Worm (Caenorhabditis elegans) whole organism, young adult: ENCODE data around the gene ifas-1.

Experiments
- B0019.2 ChIP-seq: fragments of 200-800 bp; sonication (Bioruptor generic); conservative IDR thresholded peaks from 2 replicates; pipeline ENCODE4 v1.3.6; 2022; ENCODE audit warnings: missing genetic modification reagents, missing genetic modification characterization, missing compliant biosample characterization
- B0336.3 ChIP-seq: fragments of 200-800 bp; sonication (Bioruptor generic); IDR thresholded peaks from 2 replicates; pipeline ENCODE4 v1.3.6; 2022; ENCODE audit warnings: missing genetic modification characterization, missing compliant biosample characterization
- F23B12.7 ChIP-seq: sonication (generic microtip); optimal IDR thresholded peaks from 2 replicates; lab custom pipeline; 2017; ENCODE audit warnings: missing genetic modification characterization, mild to moderate bottlenecking, missing compliant biosample characterization, antibody characterized with exemption, moderate library complexity; ENCODE audit not compliant: insufficient read depth
- F52B5.7 ChIP-seq: sonication (generic microtip); optimal IDR thresholded peaks from 2 replicates; lab custom pipeline; 2016; ENCODE audit warnings: mild to moderate bottlenecking, missing genetic modification characterization, missing compliant biosample characterization
- F57A8.1 ChIP-seq: fragments of 200-800 bp; sonication (Bioruptor generic); optimal IDR thresholded peaks from 2 replicates; lab custom pipeline; 2018; ENCODE audit warnings: mild to moderate bottlenecking, missing genetic modification characterization, moderate library complexity, missing compliant biosample characterization
- F57C9.4 ChIP-seq: sonication (generic microtip); optimal IDR thresholded peaks from 2 replicates; lab custom pipeline; 2017; ENCODE audit warnings: mild to moderate bottlenecking, missing genetic modification characterization, missing compliant biosample characterization
- K12H6.12 ChIP-seq: fragments of 200-800 bp; sonication (Bioruptor generic); optimal IDR thresholded peaks from 2 replicates; lab custom pipeline; 2018; ENCODE audit warnings: mild to moderate bottlenecking, missing genetic modification characterization, missing compliant biosample characterization
- T07F8.4 ChIP-seq: sonication (generic microtip); optimal IDR thresholded peaks from 2 replicates; lab custom pipeline; 2016; ENCODE audit warnings: mild to moderate bottlenecking, missing genetic modification characterization, moderate library complexity, missing compliant biosample characterization
- Y79H2A.3 ChIP-seq: fragments of 200-800 bp; sonication (Bioruptor generic); conservative IDR thresholded peaks from 2 replicates; pipeline ENCODE4 v1.3.6; 2022; ENCODE audit warnings: missing genetic modification reagents, missing genetic modification characterization, missing compliant biosample characterization
- aptf-3 ChIP-seq: fragments of 200-800 bp; sonication (Bioruptor generic); IDR thresholded peaks from 2 replicates; pipeline ENCODE4 v1.3.6; 2022; ENCODE audit warnings: missing genetic modification characterization, missing compliant biosample characterization
- bed-1 ChIP-seq: fragments of 200-800 bp; sonication (Bioruptor generic); IDR thresholded peaks from 2 replicates; pipeline ENCODE4 v1.3.6; 2022; ENCODE audit warnings: missing genetic modification reagents, missing genetic modification characterization, missing compliant biosample characterization
- ceh-100 ChIP-seq: fragments of 200-800 bp; sonication (Bioruptor generic); IDR thresholded peaks from 2 replicates; pipeline ENCODE4 v1.3.6; 2022; ENCODE audit warnings: missing genetic modification reagents, missing genetic modification characterization, missing compliant biosample characterization
- ceh-40 ChIP-seq: fragments of 200-800 bp; sonication (Bioruptor generic); IDR thresholded peaks from 2 replicates; pipeline ENCODE4 v1.3.6; 2022; ENCODE audit warnings: missing genetic modification characterization, missing compliant biosample characterization
- die-1 ChIP-seq: sonication (generic microtip); optimal IDR thresholded peaks from 2 replicates; lab custom pipeline; 2016; ENCODE audit warnings: missing genotype, mild to moderate bottlenecking, missing genetic modification characterization, missing compliant biosample characterization
- dox-1 ChIP-seq: fragments of 200-800 bp; sonication (Bioruptor generic); IDR thresholded peaks from 2 replicates; pipeline ENCODE4 v1.3.6; 2022; ENCODE audit warnings: missing genetic modification reagents, missing genetic modification characterization, missing compliant biosample characterization
- dpl-1 ChIP-seq: fragments of 150-350 bp; optimal IDR thresholded peaks from 2 replicates; lab custom pipeline; 2014; ENCODE audit warnings: missing biosample characterization, missing genetic modification reagents, missing genetic modification characterization
- efl-1 ChIP-seq: fragments of 150-350 bp; optimal IDR thresholded peaks from 2 replicates; lab custom pipeline; 2014; ENCODE audit warnings: missing biosample characterization, missing genetic modification reagents, missing genetic modification characterization
- ets-4 ChIP-seq: fragments of 200-800 bp; sonication (Bioruptor generic); optimal IDR thresholded peaks from 2 replicates; lab custom pipeline; 2018; ENCODE audit warnings: mild to moderate bottlenecking, missing genetic modification characterization, missing compliant biosample characterization
- fkh-3 ChIP-seq: sonication (generic microtip); optimal IDR thresholded peaks from 2 replicates; lab custom pipeline; 2016; ENCODE audit warnings: mild to moderate bottlenecking, missing genetic modification characterization, missing compliant biosample characterization
- hmg-1.2 ChIP-seq: fragments of 200-800 bp; sonication (Bioruptor generic); IDR thresholded peaks from 2 replicates; pipeline ENCODE4 v1.3.6; 2022; ENCODE audit warnings: missing genetic modification reagents, missing genetic modification characterization, missing compliant biosample characterization
- hmg-20 ChIP-seq: fragments of 200-800 bp; sonication (Bioruptor generic); IDR thresholded peaks from 2 replicates; pipeline ENCODE4 v1.3.6; 2022; ENCODE audit warnings: missing genetic modification reagents, missing genetic modification characterization, missing compliant biosample characterization
- hrde-1 ChIP-seq: sonication (generic microtip); optimal IDR thresholded peaks from 2 replicates; lab custom pipeline; 2016; ENCODE audit warnings: missing genetic modification characterization, mild to moderate bottlenecking, missing compliant biosample characterization, moderate library complexity, missing genotype, missing genetic modification reagents, borderline replicate concordance
- let-607 ChIP-seq, 2 experiments: fragments of 200-800 bp in 1 of 2; sonication (Bioruptor generic) in 1 of 2; sonication (generic microtip) in 1 of 2; optimal IDR thresholded peaks; 2 replicates each; lab custom pipeline; 2016 to 2018; ENCODE audit warnings: mild to moderate bottlenecking in 2 of 2, missing compliant biosample characterization in 2 of 2, missing genetic modification characterization in 2 of 2, moderate library complexity in 2 of 2, missing genotype in 1 of 2
- lin-35 ChIP-seq, 3 experiments: fragments of 150-350 bp in 2 of 3; sonication (generic microtip) in 1 of 3; optimal IDR thresholded peaks; 2 replicates each; lab custom pipeline; 2014 to 2018; ENCODE audit warnings: missing biosample characterization in 3 of 3, missing genetic modification characterization in 3 of 3, missing genetic modification reagents in 3 of 3
- lin-54 ChIP-seq: fragments of 200-800 bp; sonication (Bioruptor generic); optimal IDR thresholded peaks from 2 replicates; lab custom pipeline; 2018; ENCODE audit warnings: mild to moderate bottlenecking, missing genetic modification characterization, missing compliant biosample characterization
- lir-1 ChIP-seq: fragments of 200-800 bp; sonication (Bioruptor generic); conservative IDR thresholded peaks from 2 replicates; pipeline ENCODE4 v1.3.6; 2022; ENCODE audit warnings: missing genetic modification reagents, missing genetic modification characterization, missing compliant biosample characterization
- lsl-1 ChIP-seq: fragments of 200-800 bp; sonication (Bioruptor generic); optimal IDR thresholded peaks from 2 replicates; lab custom pipeline; 2018; ENCODE audit warnings: mild to moderate bottlenecking, missing genetic modification characterization, moderate library complexity, missing compliant biosample characterization
- madf-10 ChIP-seq: sonication (generic microtip); optimal IDR thresholded peaks from 2 replicates; lab custom pipeline; 2016; ENCODE audit warnings: mild to moderate bottlenecking, missing genetic modification characterization, missing compliant biosample characterization
- madf-6 ChIP-seq: fragments of 200-800 bp; sonication (Bioruptor generic); IDR thresholded peaks from 2 replicates; pipeline ENCODE4 v1.3.6; 2022; ENCODE audit warnings: missing genetic modification reagents, missing genetic modification characterization, missing compliant biosample characterization
- madf-8 ChIP-seq: fragments of 200-800 bp; sonication (Bioruptor generic); conservative IDR thresholded peaks from 2 replicates; pipeline ENCODE4 v1.3.6; 2022; ENCODE audit warnings: missing genetic modification reagents, missing genetic modification characterization, missing compliant biosample characterization
- nfya-1 ChIP-seq: sonication (generic microtip); optimal IDR thresholded peaks from 2 replicates; lab custom pipeline; 2017; ENCODE audit warnings: antibody characterized with exemption, missing compliant biosample characterization, missing genetic modification characterization, borderline replicate concordance; ENCODE audit not compliant: insufficient read depth
- nhr-179 ChIP-seq: sonication (generic microtip); optimal IDR thresholded peaks from 2 replicates; lab custom pipeline; 2016; ENCODE audit warnings: mild to moderate bottlenecking, missing genetic modification characterization, missing compliant biosample characterization
- nhr-80 ChIP-seq: sonication (generic microtip); optimal IDR thresholded peaks from 2 replicates; lab custom pipeline; 2016; ENCODE audit warnings: missing genetic modification characterization, missing compliant biosample characterization
- nhr-90 ChIP-seq: sonication (generic microtip); optimal IDR thresholded peaks from 2 replicates; lab custom pipeline; 2016; ENCODE audit warnings: missing genotype, mild to moderate bottlenecking, missing genetic modification characterization, missing compliant biosample characterization
- rcor-1 ChIP-seq: fragments of 200-800 bp; sonication (Bioruptor generic); IDR thresholded peaks from 2 replicates; pipeline ENCODE4 v1.3.6; 2022; ENCODE audit warnings: missing genetic modification reagents, missing genetic modification characterization, missing compliant biosample characterization
- rec-8 ChIP-seq, 2 experiments: sonication (generic microtip); optimal IDR thresholded peaks; 2 replicates each; lab custom pipeline; 2016; ENCODE audit warnings: mild to moderate bottlenecking in 2 of 2, missing genetic modification characterization in 2 of 2, missing genetic modification reagents in 2 of 2, missing genotype in 2 of 2, missing biosample characterization in 1 of 2, missing compliant biosample characterization in 1 of 2, moderate library complexity in 1 of 2
- repo-1 ChIP-seq: sonication (generic microtip); optimal IDR thresholded peaks from 2 replicates; lab custom pipeline; 2017; ENCODE audit warnings: mild to moderate bottlenecking, missing genetic modification characterization, missing compliant biosample characterization
- rpc-1 ChIP-seq, 2 experiments: fragments of 150-350 bp in 1 of 2; sonication (generic microtip) in 1 of 2; optimal IDR thresholded peaks; 2 replicates each; lab custom pipeline; 2014 to 2018; ENCODE audit warnings: missing biosample characterization in 1 of 2, missing genetic modification characterization in 1 of 2, missing genetic modification reagents in 1 of 2, missing genotype in 1 of 2
- snpc-1.3 ChIP-seq: sonication (generic microtip); optimal IDR thresholded peaks from 2 replicates; lab custom pipeline; 2017; ENCODE audit warnings: missing genetic modification characterization, mild to moderate bottlenecking, missing compliant biosample characterization, antibody characterized with exemption, moderate library complexity, missing genotype, missing genetic modification reagents; ENCODE audit not compliant: insufficient read depth
- snpc-3.4 ChIP-seq: sonication (generic microtip); optimal IDR thresholded peaks from 2 replicates; lab custom pipeline; 2017; ENCODE audit warnings: missing genetic modification characterization, mild to moderate bottlenecking, missing compliant biosample characterization, antibody characterized with exemption, moderate library complexity, missing genotype, missing genetic modification reagents
- snpc-4 ChIP-seq, 5 experiments: fragments of 150-350 bp in 1 of 5; sonication (generic microtip) in 4 of 5; optimal IDR thresholded peaks; 2 replicates each; lab custom pipeline; 2014 to 2018; ENCODE audit warnings: missing genetic modification characterization in 5 of 5, missing biosample characterization in 3 of 5, antibody characterized with exemption in 2 of 5, mild to moderate bottlenecking in 2 of 5, missing compliant biosample characterization in 2 of 5, missing genotype in 2 of 5, moderate library complexity in 2 of 5, missing genetic modification reagents in 1 of 5
- somi-1 ChIP-seq: fragments of 200-800 bp; sonication (Bioruptor generic); optimal IDR thresholded peaks from 2 replicates; lab custom pipeline; 2018; ENCODE audit warnings: mild to moderate bottlenecking, missing genetic modification characterization, missing compliant biosample characterization
- tbp1 ChIP-seq: fragments of 200-800 bp; sonication (Bioruptor generic); optimal IDR thresholded peaks from 2 replicates; lab custom pipeline; 2018; ENCODE audit warnings: mild to moderate bottlenecking, missing genetic modification characterization, missing compliant biosample characterization
- tbx-9 ChIP-seq: sonication (generic microtip); optimal IDR thresholded peaks from 2 replicates; lab custom pipeline; 2016; ENCODE audit warnings: borderline replicate concordance, missing genetic modification characterization, inconsistent platforms, missing compliant biosample characterization
- zfh-2 ChIP-seq: fragments of 200-800 bp; sonication (Bioruptor generic); conservative IDR thresholded peaks from 2 replicates; pipeline ENCODE4 v1.3.6; 2022; ENCODE audit warnings: missing genetic modification reagents, missing genetic modification characterization, missing compliant biosample characterization
- ztf-28 ChIP-seq: fragments of 200-800 bp; sonication (Bioruptor generic); IDR thresholded peaks from 2 replicates; pipeline ENCODE4 v1.3.6; 2022; ENCODE audit warnings: missing genetic modification reagents, missing genetic modification characterization, missing compliant biosample characterization

The ifas-1 gene

ce11 chrII:3682770-3683234 is 5.7 kb downstream of the ifas-1 start, which contains the start of gene F19B10.1 (continued):
- TF ChIP-seq hmg-20 (GFP tag; lab: Robert Waterston, UW), result no peak
- no peak for TF ChIP-seq hrde-1 (tag; lab: Kevin White, UChicago)
- no peak for TF ChIP-seq rec-8 (tag; optimal IDR thresholded peaks at IDR 0.05; lab: Kevin White, UChicago)
- TF ChIP-seq B0336.3, result no peak
- TF ChIP-seq snpc-1.3 (tag; lab: Kevin White, UChicago), result no peak
- TF ChIP-seq madf-8 (GFP tag; lab: Robert Waterston, UW), result no peak
- TF ChIP-seq F23B12.7 (tag; lab: Kevin White, UChicago), result peak; percentile 18
- peak; percentile 80 for TF ChIP-seq lin-54 (GFP tag; lab: Kevin White, UChicago)
- no peak for TF ChIP-seq F57C9.4
- TF ChIP-seq efl-1, result peak; percentile 33
- TF ChIP-seq rcor-1 (GFP tag; lab: Robert Waterston, UW), result no peak
- no peak for TF ChIP-seq fkh-3 (tag; lab: Kevin White, UChicago)
- no peak for TF ChIP-seq lir-1
- peak in 1 of 3 experiments; percentile 92 for TF ChIP-seq lin-35 (GFP tag; optimal IDR thresholded peaks at IDR 0.05; lab: Kevin White, UChicago)
- no peak for TF ChIP-seq die-1 (tag; lab: Kevin White, UChicago)
- TF ChIP-seq aptf-3 (GFP tag; lab: Robert Waterston, UW), result no peak
- no peak for TF ChIP-seq tbx-9 (tag; lab: Kevin White, UChicago)
- TF ChIP-seq let-607 (tag; optimal IDR thresholded peaks at IDR 0.05; lab: Kevin White, UChicago), result no peak
- TF ChIP-seq rpc-1 (optimal IDR thresholded peaks at IDR 0.05; lab: Kevin White, UChicago), result no peak
- TF ChIP-seq rpc-1 (tag; optimal IDR thresholded peaks at IDR 0.05; lab: Kevin White, UChicago), result no peak
- no peak for TF ChIP-seq snpc-4 (GFP tag; optimal IDR thresholded peaks at IDR 0.05; lab: Kevin White, UChicago)
- peak in 1 of 4 experiments; percentile 62 for TF ChIP-seq snpc-4 (tag; optimal IDR thresholded peaks at IDR 0.05; lab: Kevin White, UChicago)
- TF ChIP-seq lsl-1 (GFP tag; lab: Kevin White, UChicago), result no peak
- TF ChIP-seq somi-1 (GFP tag; lab: Kevin White, UChicago), result no peak
- 0 out of 2 replicates have a peak, but pooled peaks have one; percentile 44 for TF ChIP-seq dox-1
- TF ChIP-seq K12H6.12 (tag; lab: Kevin White, UChicago), result no peak
- TF ChIP-seq nhr-179 (tag; lab: Kevin White, UChicago), result no peak
- no peak for TF ChIP-seq nfya-1
- no peak for TF ChIP-seq repo-1 (tag; lab: Kevin White, UChicago)
- TF ChIP-seq dpl-1, result peak; percentile 60
- no peak for TF ChIP-seq ztf-28 (GFP tag; lab: Robert Waterston, UW)
- no peak for TF ChIP-seq bed-1 (GFP tag; lab: Robert Waterston, UW)
- TF ChIP-seq ceh-100 (GFP tag; lab: Robert Waterston, UW), result no peak
- TF ChIP-seq ets-4 (GFP tag; lab: Kevin White, UChicago), result no peak
- TF ChIP-seq F57A8.1 (GFP tag; lab: Kevin White, UChicago), result no peak
- no peak for TF ChIP-seq madf-6 (GFP tag; lab: Robert Waterston, UW)
- TF ChIP-seq nhr-80 (tag; lab: Kevin White, UChicago), result peak; percentile 61
- TF ChIP-seq ceh-40 (GFP tag; lab: Robert Waterston, UW), result no peak
- no peak for TF ChIP-seq zfh-2 (GFP tag; lab: Robert Waterston, UW)
- TF ChIP-seq Y79H2A.3 (GFP tag; lab: Robert Waterston, UW), result no peak
- no peak for TF ChIP-seq hmg-1.2
- peak; percentile 37 for TF ChIP-seq tbp1 (GFP tag; lab: Kevin White, UChicago)
- TF ChIP-seq nhr-90 (tag; lab: Kevin White, UChicago), result no peak
- no peak for TF ChIP-seq snpc-3.4 (tag; lab: Kevin White, UChicago)
- no peak for TF ChIP-seq T07F8.4
- TF ChIP-seq B0019.2 (GFP tag; lab: Robert Waterston, UW), result no peak
- no peak for TF ChIP-seq F52B5.7 (tag; lab: Kevin White, UChicago)
- TF ChIP-seq madf-10 (tag; lab: Kevin White, UChicago), result no peak
